Worm (Caenorhabditis elegans): ENCODE results near the gene ifo-1.

The ifo-1 gene

DNA sequence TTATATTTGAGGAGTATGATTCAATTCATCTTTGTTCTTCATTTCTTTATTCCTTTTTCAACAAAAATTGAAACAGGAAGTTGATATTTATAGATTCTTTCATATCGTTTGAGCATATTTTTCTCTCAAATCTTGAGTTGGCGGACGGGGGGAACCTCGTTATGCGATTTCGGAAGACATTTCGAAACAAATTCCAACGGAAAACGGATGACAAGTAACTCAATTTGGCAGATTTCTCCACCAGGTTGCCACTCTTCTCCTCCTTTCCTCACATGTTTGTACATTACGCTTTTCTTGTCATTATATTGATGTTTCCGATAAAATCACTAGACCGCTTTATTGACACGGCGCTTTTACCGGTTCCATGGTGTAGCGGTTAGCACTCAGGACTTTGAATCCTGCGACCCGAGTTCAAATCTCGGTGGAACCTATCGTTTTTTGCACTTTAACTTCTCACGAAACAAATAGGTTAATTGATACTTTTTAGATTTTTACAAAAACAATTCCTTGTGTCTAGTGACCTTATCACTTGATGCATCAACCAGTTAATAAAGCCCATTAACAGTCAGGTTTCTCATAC is 51.4 kb downstream of the ifo-1 start:
- no peak for TF ChIP-seq ztf-4 (tag; optimal IDR thresholded peaks at IDR 0.05)
- no peak for TF ChIP-seq nhr-21 (tag; optimal IDR thresholded peaks at IDR 0.05)
- TF ChIP-seq fos-1 (tag; optimal IDR thresholded peaks at IDR 0.05) = peak; percentile 21
- peak; percentile 39 for TF ChIP-seq nhr-129 (tag; optimal IDR thresholded peaks at IDR 0.05)
- no peak for TF ChIP-seq unc-55 (GFP tag; optimal IDR thresholded peaks at IDR 0.05)
- no peak for TF ChIP-seq elt-1 (tag; optimal IDR thresholded peaks at IDR 0.05)
- no peak for TF ChIP-seq F13H6.1 (tag; optimal IDR thresholded peaks at IDR 0.05)

Measured in whole organism, L2 larva.